Worm (Caenorhabditis elegans) whole organism, early embryonic: ENCODE data around the gene abu-7.

Experiments
- B0310.2 ChIP-seq: sonication (generic microtip); optimal IDR thresholded peaks from 2 replicates; lab custom pipeline; 2016; ENCODE audit warnings: mild to moderate bottlenecking, missing genetic modification characterization, missing compliant biosample characterization
- F13C5.2 ChIP-seq: sonication (generic microtip); optimal IDR thresholded peaks from 2 replicates; lab custom pipeline; 2017; ENCODE audit warnings: mild to moderate bottlenecking, missing genetic modification characterization, inconsistent platforms, missing compliant biosample characterization
- aly-1 ChIP-seq: sonication (generic microtip); optimal IDR thresholded peaks from 2 replicates; lab custom pipeline; 2016; ENCODE audit warnings: missing genetic modification characterization, missing compliant biosample characterization
- ama-1 ChIP-seq: fragments of 150-350 bp; optimal IDR thresholded peaks from 2 replicates; lab custom pipeline; 2014
- ceh-13 ChIP-seq: fragments of 200-800 bp; sonication (Bioruptor generic); optimal IDR thresholded peaks from 2 replicates; lab custom pipeline; 2018; ENCODE audit warnings: mild to moderate bottlenecking, missing genetic modification characterization, missing compliant biosample characterization
- ceh-36 ChIP-seq: sonication (generic microtip); optimal IDR thresholded peaks from 2 replicates; lab custom pipeline; 2016; ENCODE audit warnings: missing genetic modification characterization, inconsistent platforms, missing compliant biosample characterization
- ets-7 ChIP-seq: sonication (generic microtip); optimal IDR thresholded peaks from 2 replicates; lab custom pipeline; 2016; ENCODE audit warnings: missing genotype, missing genetic modification characterization, missing compliant biosample characterization
- flt-1 ChIP-seq: fragments of 200-800 bp; sonication (Bioruptor generic); IDR thresholded peaks from 2 replicates; pipeline ENCODE4 v1.3.6; 2022; ENCODE audit warnings: missing genetic modification characterization, missing compliant biosample characterization
- hmbx-1 ChIP-seq: sonication (generic microtip); optimal IDR thresholded peaks from 2 replicates; lab custom pipeline; 2016; ENCODE audit warnings: mild to moderate bottlenecking, missing genetic modification characterization, missing compliant biosample characterization
- hmg-4 ChIP-seq: fragments of 200-800 bp; sonication (Bioruptor generic); optimal IDR thresholded peaks from 2 replicates; lab custom pipeline; 2018; ENCODE audit warnings: mild to moderate bottlenecking, missing genetic modification characterization, missing compliant biosample characterization
- hnd-1 ChIP-seq: sonication (generic microtip); optimal IDR thresholded peaks from 2 replicates; lab custom pipeline; 2016; ENCODE audit warnings: missing genetic modification characterization, missing compliant biosample characterization
- pes-1 ChIP-seq: fragments of 200-800 bp; sonication (Bioruptor generic); IDR thresholded peaks from 2 replicates; pipeline ENCODE4 v1.3.6; 2022; ENCODE audit warnings: missing genetic modification reagents, missing genetic modification characterization, missing compliant biosample characterization
- scrt-1 ChIP-seq: fragments of 200-800 bp; sonication (Bioruptor generic); IDR thresholded peaks from 2 replicates; pipeline ENCODE4 v1.3.6; 2022; ENCODE audit warnings: missing genetic modification characterization, missing compliant biosample characterization
- sea-1 ChIP-seq: fragments of 200-800 bp; sonication (Bioruptor generic); conservative IDR thresholded peaks from 2 replicates; pipeline ENCODE4 v1.3.6; 2022; ENCODE audit warnings: missing genetic modification characterization, missing compliant biosample characterization
- tbx-11 ChIP-seq: fragments of 200-800 bp; sonication (Bioruptor generic); IDR thresholded peaks from 2 replicates; pipeline ENCODE4 v1.3.6; 2022; ENCODE audit warnings: missing genetic modification characterization, missing compliant biosample characterization
- tbx-37 ChIP-seq: fragments of 200-800 bp; sonication (Bioruptor generic); conservative IDR thresholded peaks from 2 replicates; pipeline ENCODE4 v1.3.6; 2022; ENCODE audit warnings: missing genetic modification reagents, missing genetic modification characterization, missing compliant biosample characterization
- tra-4 ChIP-seq: sonication (generic microtip); optimal IDR thresholded peaks from 2 replicates; lab custom pipeline; 2017; ENCODE audit warnings: missing genetic modification characterization, missing compliant biosample characterization

The abu-7 gene

DNA sequence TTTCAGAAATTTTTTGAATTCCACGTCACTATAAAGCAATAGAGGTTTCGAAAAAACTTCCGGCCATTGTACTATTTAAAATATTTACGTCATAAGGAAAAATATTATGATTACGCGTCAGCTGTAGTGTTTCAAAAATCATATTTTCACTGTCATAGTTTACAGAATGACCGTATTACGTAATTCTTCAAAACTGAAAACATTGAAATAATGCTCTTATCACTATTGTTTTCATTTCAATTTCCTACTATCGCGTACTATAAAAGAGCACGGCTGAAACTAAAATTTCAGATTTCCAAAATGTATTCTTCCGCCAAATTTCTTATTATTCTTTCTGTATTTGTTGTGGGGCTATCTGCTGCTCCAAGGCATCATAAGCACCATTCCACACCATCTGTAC is 20.0 kb downstream of the abu-7 start, which contains the start of gene F14F9.2:
TSS of gene F14F9.2 (plus strand) at position 301 of the 400 bp plus-strand sequence.
- TF ChIP-seq F13C5.2 (tag; lab: Kevin White, UChicago) (no peak), aly-1 (no peak), ceh-13 (no peak)

DNA sequence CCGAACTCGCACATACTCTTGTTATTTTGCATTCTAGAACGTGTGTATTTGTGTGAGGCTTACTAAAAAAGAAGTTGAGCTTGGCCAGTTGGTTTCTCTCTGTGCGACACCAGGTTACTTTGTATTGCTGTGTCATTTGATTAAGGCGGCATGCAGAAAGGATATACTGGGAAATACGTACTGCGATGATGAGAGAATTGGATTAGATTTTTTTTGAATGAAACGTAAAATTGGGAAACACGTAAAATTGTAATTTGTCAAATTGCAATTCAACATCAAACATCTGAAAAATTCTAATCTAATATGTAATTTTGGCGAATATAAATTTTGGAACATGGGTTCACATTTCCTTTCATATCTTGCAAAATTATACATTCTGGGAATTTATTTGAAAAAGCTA is 20.8 kb downstream of the abu-7 start, which contains the start of gene srh-129:
TSS of gene srh-129 (minus strand) at position 101 of the 400 bp plus-strand sequence.
- TF ChIP-seq F13C5.2 (tag; lab: Kevin White, UChicago) (no peak), hmbx-1 (tag; lab: Kevin White, UChicago) (no peak), tbx-11 (GFP tag; lab: Robert Waterston, UW) (no peak)

DNA sequence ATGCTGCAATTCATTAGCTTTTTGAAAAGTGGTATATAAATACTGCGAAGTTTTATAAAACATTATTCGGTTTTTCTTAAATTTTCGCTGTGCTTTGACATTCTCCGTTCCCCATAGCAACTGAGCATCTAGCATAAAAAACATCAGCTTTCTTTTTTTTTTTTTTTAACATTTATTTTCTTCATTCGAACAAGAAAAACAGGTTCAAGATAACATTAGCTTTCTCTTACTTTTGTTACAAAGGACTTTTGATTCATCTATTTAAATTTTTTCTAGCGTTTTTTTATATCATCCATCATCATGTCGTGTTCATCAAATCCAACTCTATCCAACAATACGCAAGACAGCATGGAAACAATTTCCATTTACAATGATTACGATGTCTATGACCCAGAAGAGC is 26.7 kb downstream of the abu-7 start, which contains the start of gene F14F9.3:
TSS of gene F14F9.3 (plus strand) at position 301 of the 400 bp plus-strand sequence.
- no peak for TF ChIP-seq tbx-11 (GFP tag; lab: Robert Waterston, UW)
- TF ChIP-seq tbx-37 (GFP tag; lab: Robert Waterston, UW) = no peak
- no peak for TF ChIP-seq tra-4 (tag; lab: Kevin White, UChicago)
- TF ChIP-seq hnd-1 (tag; lab: Kevin White, UChicago) = no peak
- TF ChIP-seq ets-7 (tag; lab: Kevin White, UChicago) = no peak
- no peak for TF ChIP-seq F13C5.2 (tag; lab: Kevin White, UChicago)
- no peak for TF ChIP-seq scrt-1
- no peak for TF ChIP-seq ama-1
- TF ChIP-seq ceh-13 = no peak
- no peak for TF ChIP-seq B0310.2
- TF ChIP-seq hmbx-1 (tag; lab: Kevin White, UChicago) = no peak
- no peak for TF ChIP-seq ceh-36 (tag; lab: Kevin White, UChicago)
- TF ChIP-seq aly-1 = no peak
- TF ChIP-seq pes-1 = no peak
- no peak for TF ChIP-seq flt-1 (GFP tag; lab: Robert Waterston, UW)

DNA sequence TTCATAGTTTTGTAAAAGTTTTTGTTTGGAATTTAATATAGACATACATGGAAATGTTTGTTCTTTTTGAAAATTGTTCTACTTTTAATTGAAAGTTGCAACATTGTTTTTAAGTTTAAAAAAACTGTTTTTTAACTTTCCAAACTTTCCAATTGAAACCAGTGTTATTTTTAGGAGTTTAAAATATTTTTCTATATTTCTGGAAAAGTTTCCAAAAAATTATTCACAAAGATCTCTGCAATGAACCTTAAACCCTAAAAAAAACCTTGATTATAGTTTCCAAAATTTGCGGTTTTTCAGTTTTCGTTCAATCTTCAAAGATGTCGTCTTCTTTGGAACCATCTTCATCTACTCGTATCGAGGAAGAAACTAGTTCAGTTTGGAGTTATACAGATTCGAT is 32.1 kb downstream of the abu-7 start, which contains the start of gene F14F9.4:
TSS of gene F14F9.4 (plus strand) at position 301 of the 400 bp plus-strand sequence.
- TF ChIP-seq B0310.2 (no peak), F13C5.2 (tag; lab: Kevin White, UChicago) (no peak), hmbx-1 (tag; lab: Kevin White, UChicago) (no peak), tbx-37 (GFP tag; lab: Robert Waterston, UW) (no peak)

DNA sequence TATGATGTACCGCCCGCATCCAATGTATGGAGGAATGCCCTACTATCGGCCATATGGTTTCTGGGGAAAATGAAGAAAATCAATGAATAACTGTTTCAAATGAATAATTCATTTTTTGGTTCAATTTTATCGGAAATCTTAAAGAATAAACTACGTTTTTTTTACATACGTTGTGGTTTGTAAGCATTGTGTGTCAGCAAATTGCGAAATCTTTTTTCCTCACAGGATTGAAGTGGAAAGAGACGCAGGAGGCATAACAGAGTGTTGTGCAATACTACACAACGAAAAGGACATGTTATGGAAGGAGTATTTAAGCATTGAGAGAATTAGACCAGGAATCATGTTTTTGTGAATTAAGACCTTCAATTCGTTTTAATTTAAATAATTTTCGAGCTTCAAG is 33.2 kb downstream of the abu-7 start:
- no peak for TF ChIP-seq F13C5.2 (tag; lab: Kevin White, UChicago)

DNA sequence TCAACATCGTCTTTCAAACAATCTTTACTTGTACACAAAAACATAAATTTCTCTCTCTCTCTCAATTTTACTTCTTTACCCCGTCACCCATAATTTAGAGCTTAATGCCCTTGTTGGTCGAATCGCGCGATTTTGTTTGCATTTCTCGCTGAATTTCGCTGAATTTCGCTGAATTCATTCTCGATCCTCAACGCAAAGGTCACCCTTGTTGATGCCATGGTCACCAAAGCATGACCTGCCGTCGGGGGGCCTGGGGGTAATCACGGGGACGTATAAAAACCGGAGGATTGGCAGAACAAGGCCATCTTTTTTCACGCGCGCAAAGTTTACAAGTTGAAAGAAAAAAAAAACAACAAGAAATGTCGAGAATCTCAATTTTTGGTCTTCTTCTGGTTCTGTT is 34.6 kb downstream of the abu-7 start, which contains the start of gene F14F9.8:
TSS of gene F14F9.8 (plus strand) at position 301 of the 400 bp plus-strand sequence.
- TF ChIP-seq hnd-1 (tag; lab: Kevin White, UChicago) (no peak), ceh-13 (no peak), scrt-1 (no peak), tbx-11 (GFP tag; lab: Robert Waterston, UW) (no peak), ama-1 (no peak), B0310.2 (no peak), pes-1 (no peak), hmg-4 (GFP tag; lab: Kevin White, UChicago) (no peak), ceh-36 (tag; lab: Kevin White, UChicago) (no peak), aly-1 (no peak), ets-7 (tag; lab: Kevin White, UChicago) (no peak), F13C5.2 (tag; lab: Kevin White, UChicago) (no peak), sea-1 (GFP tag; lab: Robert Waterston, UW) (no peak), hmbx-1 (tag; lab: Kevin White, UChicago) (no peak), tra-4 (tag; lab: Kevin White, UChicago) (no peak), tbx-37 (GFP tag; lab: Robert Waterston, UW) (no peak), flt-1 (GFP tag; lab: Robert Waterston, UW) (no peak)

DNA sequence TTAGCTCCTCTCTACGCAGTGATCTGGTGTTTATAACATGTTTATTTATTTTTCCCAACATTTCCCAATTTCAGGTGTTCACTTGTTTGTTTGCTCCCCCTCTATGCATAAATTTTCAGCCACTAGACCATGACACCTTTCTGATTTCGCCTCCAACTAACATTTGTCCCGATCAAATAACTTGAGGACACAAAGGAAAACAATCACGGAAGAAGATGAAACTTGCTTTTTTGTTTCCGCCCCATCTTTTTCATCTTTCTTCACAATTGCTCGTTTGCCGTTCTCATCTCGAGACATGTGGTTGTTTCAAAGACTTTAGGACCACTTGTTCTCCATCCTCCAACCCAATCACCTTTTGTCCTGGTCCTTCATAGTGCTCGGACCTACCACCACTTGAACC is 37.8 kb downstream of the abu-7 start, which contains the start of gene F14F9.5:
TSS of gene F14F9.5 (plus strand) at position 301 of the 400 bp plus-strand sequence.
- no peak for TF ChIP-seq tbx-37 (GFP tag; lab: Robert Waterston, UW)

DNA sequence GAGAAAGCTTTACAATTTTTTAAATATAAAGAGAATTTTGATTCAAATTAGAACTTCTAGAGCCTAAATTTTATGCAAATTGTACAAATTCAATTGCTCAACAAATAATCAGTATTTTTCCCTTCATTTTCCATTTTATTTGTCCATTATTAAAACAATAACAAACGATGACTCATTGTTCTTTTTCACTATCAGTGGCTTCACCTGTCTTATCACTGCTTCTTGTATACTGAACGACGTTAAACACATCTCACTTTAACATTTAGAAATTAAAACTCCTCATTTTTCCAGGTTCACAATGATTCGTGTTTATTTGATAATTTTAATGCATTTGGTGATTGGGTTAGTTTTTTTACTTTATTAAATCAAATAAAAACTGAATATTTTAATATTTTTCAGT is 44.9 kb downstream of the abu-7 start, which contains the start of gene sid-1:
TSS of gene sid-1 (plus strand) at position 292 of the 400 bp plus-strand sequence.
- TF ChIP-seq tbx-37 (GFP tag; lab: Robert Waterston, UW) = no peak
- no peak for TF ChIP-seq F13C5.2 (tag; lab: Kevin White, UChicago)
- TF ChIP-seq tbx-11 (GFP tag; lab: Robert Waterston, UW) = no peak
- no peak for TF ChIP-seq scrt-1
- no peak for TF ChIP-seq hmg-4 (GFP tag; lab: Kevin White, UChicago)
- TF ChIP-seq ceh-13 = no peak
- TF ChIP-seq flt-1 (GFP tag; lab: Robert Waterston, UW) = no peak
- no peak for TF ChIP-seq B0310.2

DNA sequence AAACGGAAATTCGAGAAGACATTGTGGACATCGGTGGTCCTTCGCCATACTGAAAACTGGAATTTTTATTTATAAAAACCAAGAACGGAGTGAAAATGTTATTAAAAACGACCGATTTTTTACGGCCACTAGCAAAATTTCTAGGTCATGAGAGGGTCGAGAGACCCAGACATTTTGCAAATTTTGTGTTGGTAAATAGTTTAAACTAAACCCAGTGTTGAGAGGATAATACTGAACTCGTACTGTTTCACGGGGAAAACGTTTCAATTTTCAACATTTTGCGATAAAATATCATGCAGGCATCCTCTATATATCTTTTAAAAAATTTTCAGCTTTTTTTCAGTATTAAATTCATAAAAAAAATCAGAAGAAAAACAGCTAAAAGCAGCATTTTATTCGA is 45.5 kb downstream of the abu-7 start, which contains the start of gene C04F5.9:
TSS of gene C04F5.9 (minus strand) at position 101 of the 400 bp plus-strand sequence.
- no peak for TF ChIP-seq ceh-36 (tag; lab: Kevin White, UChicago)
- TF ChIP-seq tbx-37 (GFP tag; lab: Robert Waterston, UW) = no peak
- no peak for TF ChIP-seq sea-1 (GFP tag; lab: Robert Waterston, UW)
- no peak for TF ChIP-seq flt-1 (GFP tag; lab: Robert Waterston, UW)
- no peak for TF ChIP-seq ama-1
- no peak for TF ChIP-seq F13C5.2 (tag; lab: Kevin White, UChicago)
- TF ChIP-seq scrt-1 = no peak
- no peak for TF ChIP-seq tra-4 (tag; lab: Kevin White, UChicago)
- no peak for TF ChIP-seq ceh-13
